Worm (Caenorhabditis elegans): ENCODE results near the gene Y51H7C.12.

- TF ChIP-seq aly-2 (tag; optimal IDR thresholded peaks at IDR 0.05) = no peak
- TF ChIP-seq ceh-8 (GFP tag; optimal IDR thresholded peaks at IDR 0.05) = no peak
- no peak for TF ChIP-seq nhr-237 (tag; optimal IDR thresholded peaks at IDR 0.05)
- TF ChIP-seq snpc-4 (tag; optimal IDR thresholded peaks at IDR 0.05) = no peak
- TF ChIP-seq C34B4.2 (tag; optimal IDR thresholded peaks at IDR 0.05) = no peak
Measured at ce11 chrII:1398396-1398795, 48.1 kb downstream of the Y51H7C.12 start, which contains the start of gene F54D12.2.
